Fruit fly (Drosophila melanogaster): ENCODE data around the gene Irk3.

The Irk3 gene

dm6 chr2L:18705617-18706046 lies 7.9 kb downstream of the Irk3 start, which contains the start of gene Jwa (continued):
- TF ChIP-seq CG17328 (GFP tag; IDR thresholded peaks at IDR 0.05) (peak; percentile 89), HLHmδ (GFP tag; optimal IDR thresholded peaks at IDR 0.05) (no peak), CrebB (tag; optimal IDR thresholded peaks at IDR 0.05) (peak; percentile 90), C15 (GFP tag; IDR thresholded peaks at IDR 0.05) (peak; percentile 87), phol (tag; optimal IDR thresholded peaks at IDR 0.05) (peak; percentile 87), chinmo (GFP tag; IDR thresholded peaks at IDR 0.05; ENCODE audit: partially characterized antibody) (peak; percentile 94), Dll (GFP tag; IDR thresholded peaks at IDR 0.05; ENCODE audit: partially characterized antibody) (peak; percentile 100), Spps (tag; optimal IDR thresholded peaks at IDR 0.05) (peak; percentile 72), CoRest (tag; optimal IDR thresholded peaks at IDR 0.05) (peak; percentile 93), CG14710 (tag; optimal IDR thresholded peaks at IDR 0.05) (peak; percentile 88), esg (GFP tag; conservative IDR thresholded peaks at IDR 0.05) (peak; percentile 94), gfzf (GFP tag; optimal IDR thresholded peaks at IDR 0.05) (peak; percentile 12), Blimp-1 (GFP tag; optimal IDR thresholded peaks at IDR 0.05) (peak; percentile 71), CG11093 (GFP tag; IDR thresholded peaks at IDR 0.05) (peak; percentile 78; the same call in 2 of the 3 replicates), CG1603 (tag; optimal IDR thresholded peaks at IDR 0.05) (peak; percentile 95), pum (GFP tag; optimal IDR thresholded peaks at IDR 0.05) (peak; percentile 96), pnt (GFP tag; optimal IDR thresholded peaks at IDR 0.05) (peak; percentile 91), CG12104 (GFP tag; optimal IDR thresholded peaks at IDR 0.05) (peak; percentile 73), sna (GFP tag; IDR thresholded peaks at IDR 0.05; ENCODE audit: partially characterized antibody) (peak; percentile 100), CG34224 (GFP tag; IDR thresholded peaks at IDR 0.05; ENCODE audit: partially characterized antibody) (peak; percentile 100), abd-A (tag; optimal IDR thresholded peaks at IDR 0.05) (no peak), B-H2 (GFP tag; optimal IDR thresholded peaks at IDR 0.05) (peak; percentile 94), Doc2 (GFP tag; IDR thresholded peaks at IDR 0.05) (peak; percentile 51; the same call in 1 of the 2 replicates), CG11456 (GFP tag; IDR thresholded peaks at IDR 0.05) (peak; percentile 90), CG7357 (GFP tag; IDR thresholded peaks at IDR 0.05) (peak; percentile 81), jigr1 (GFP tag; IDR thresholded peaks at IDR 0.05) (peak; percentile 88), gce (GFP tag; IDR thresholded peaks at IDR 0.05) (0 out of 3 replicates have a peak, but pooled peaks have one; percentile 35), eve (GFP tag; optimal IDR thresholded peaks at IDR 0.05) (no peak), pros (GFP tag; optimal IDR thresholded peaks at IDR 0.05) (no peak), tap (tag; optimal IDR thresholded peaks at IDR 0.05) (peak; percentile 39), D19B (GFP tag; optimal IDR thresholded peaks at IDR 0.05) (peak; percentile 44), D (optimal IDR thresholded peaks at IDR 0.05) (no peak), D (GFP tag; optimal IDR thresholded peaks at IDR 0.05) (peak; percentile 80), Awh (GFP tag; IDR thresholded peaks at IDR 0.05) (peak; percentile 80), hbn (GFP tag; IDR thresholded peaks at IDR 0.05; ENCODE audit: partially characterized antibody) (peak; percentile 100), CG2116 (GFP tag; optimal IDR thresholded peaks at IDR 0.05) (peak; percentile 81), zfh1 (GFP tag; IDR thresholded peaks at IDR 0.05) (peak; percentile 92), CG7372 (GFP tag; IDR thresholded peaks at IDR 0.05) (peak; percentile 92), chif (GFP tag; optimal IDR thresholded peaks at IDR 0.05) (peak; percentile 94), schlank (tag; optimal IDR thresholded peaks at IDR 0.05) (peak; percentile 72), da (GFP tag; optimal IDR thresholded peaks at IDR 0.05) (peak; percentile 58), CG16779 (GFP tag; IDR thresholded peaks at IDR 0.05) (peak; percentile 64), slbo (GFP tag; IDR thresholded peaks at IDR 0.05) (peak; percentile 98), pita (GFP tag; optimal IDR thresholded peaks at IDR 0.05) (no peak), ara (GFP tag; IDR thresholded peaks at IDR 0.05) (peak; percentile 84), Bdp1 (GFP tag; optimal IDR thresholded peaks at IDR 0.05) (peak; percentile 91), jumu (GFP tag; optimal IDR thresholded peaks at IDR 0.05) (peak; percentile 88), fd96Cb (tag; optimal IDR thresholded peaks at IDR 0.05) (peak; percentile 87), fu2 (GFP tag; optimal IDR thresholded peaks at IDR 0.05) (peak; percentile 93), CG14014 (GFP tag; IDR thresholded peaks at IDR 0.05) (peak; percentile 89), ken (GFP tag; IDR thresholded peaks at IDR 0.05) (peak; percentile 95)

Data from whole organism, embryonic.